Worm (Caenorhabditis elegans): Measurements from ENCODE around the gene cdd-2.

- peak; percentile 27 for TF ChIP-seq pqm-1 (tag; optimal IDR thresholded peaks at IDR 0.05)
- no peak for TF ChIP-seq ama-1 (optimal IDR thresholded peaks at IDR 0.05)
- no peak for TF ChIP-seq fos-1 (tag; optimal IDR thresholded peaks at IDR 0.05)
- TF ChIP-seq fkh-10 (GFP tag; optimal IDR thresholded peaks at IDR 0.05): no peak
- no peak for TF ChIP-seq ceh-82 (tag; optimal IDR thresholded peaks at IDR 0.05)
- peak; percentile 79 for TF ChIP-seq nhr-25 (tag; optimal IDR thresholded peaks at IDR 0.05)
- TF ChIP-seq mdl-1 (tag; optimal IDR thresholded peaks at IDR 0.05): no peak
- no peak for TF ChIP-seq ztf-11 (tag; optimal IDR thresholded peaks at IDR 0.05)
- TF ChIP-seq zag-1 (tag; optimal IDR thresholded peaks at IDR 0.05): no peak
- TF ChIP-seq ZK546.5 (tag; optimal IDR thresholded peaks at IDR 0.05): no peak
- TF ChIP-seq R02D3.7 (tag; optimal IDR thresholded peaks at IDR 0.05): peak; percentile 13
- TF ChIP-seq nhr-77 (tag; optimal IDR thresholded peaks at IDR 0.05): no peak
- TF ChIP-seq jun-1 (tag; optimal IDR thresholded peaks at IDR 0.05): peak; percentile 51
These were observed 32.4 kb upstream of the cdd-2 start, which contains the start of the genes cec-5 and nol-10 for ce11 chrIV:7580062-7580614.

All from whole organism, L3 larva.